Fruit fly (Drosophila melanogaster) whole organism, embryonic: ENCODE data around the gene Dph3.

Experiments
- CG10979 ChIP-seq: fragments of 200-800 bp; sonication (Bioruptor generic); optimal IDR thresholded peaks from 2 replicates; lab custom pipeline; 2018; ENCODE audit warnings: missing biosample characterization, mild to moderate bottlenecking, missing genetic modification characterization, moderate library complexity
- CG11093 ChIP-seq: fragments of 200-800 bp; sonication (Bioruptor generic); IDR thresholded peaks from 3 replicates; pipeline ENCODE4 v1.3.6; 2022; ENCODE audit warnings: missing biosample characterization, missing genetic modification characterization
- CG12104 ChIP-seq: fragments of 200-800 bp; sonication (Bioruptor generic); optimal IDR thresholded peaks from 3 replicates; lab custom pipeline; 2016; ENCODE audit warnings: missing biosample characterization, missing genetic modification characterization
- CG1233 ChIP-seq: fragments of 200-800 bp; sonication (Bioruptor generic); optimal IDR thresholded peaks from 4 replicates; lab custom pipeline; 2018; ENCODE audit warnings: missing biosample characterization, mild to moderate bottlenecking, missing genetic modification characterization
- CG12769 ChIP-seq: fragments of 200-800 bp; sonication (Bioruptor generic); optimal IDR thresholded peaks from 2 replicates; lab custom pipeline; 2019; ENCODE audit warnings: missing biosample characterization, mild to moderate bottlenecking, missing genetic modification characterization, moderate library complexity
- CG13624 ChIP-seq: fragments of 200-800 bp; sonication (Bioruptor generic); optimal IDR thresholded peaks from 2 replicates; lab custom pipeline; 2016; ENCODE audit warnings: missing biosample characterization, missing genetic modification characterization
- CG15514 ChIP-seq: fragments of 200-800 bp; sonication (Bioruptor generic); optimal IDR thresholded peaks from 3 replicates; lab custom pipeline; 2017; ENCODE audit warnings: missing biosample characterization, missing genetic modification characterization, mild to moderate bottlenecking, moderate library complexity, missing genetic modification reagents
- CG17359 ChIP-seq: fragments of 200-800 bp; sonication (Bioruptor generic); optimal IDR thresholded peaks from 3 replicates; lab custom pipeline; 2018; ENCODE audit warnings: missing biosample characterization, mild to moderate bottlenecking, missing genetic modification characterization, moderate library complexity
- CG2712 ChIP-seq: fragments of 200-800 bp; optimal IDR thresholded peaks from 3 replicates; lab custom pipeline; 2019; ENCODE audit warnings: missing biosample characterization, mild to moderate bottlenecking, missing genetic modification characterization, moderate library complexity
- CG30403 ChIP-seq: fragments of 200-800 bp; sonication (Bioruptor generic); optimal IDR thresholded peaks from 3 replicates; lab custom pipeline; 2016; ENCODE audit warnings: missing biosample characterization, missing genetic modification characterization
- CG32532 ChIP-seq: fragments of 200-800 bp; sonication (Bioruptor generic); IDR thresholded peaks from 2 replicates; pipeline ENCODE4 v1.3.6; 2022; ENCODE audit warnings: missing biosample characterization, missing genetic modification characterization
- CG4820 ChIP-seq: fragments of 200-800 bp; sonication (Bioruptor generic); optimal IDR thresholded peaks from 3 replicates; lab custom pipeline; 2016; ENCODE audit warnings: missing biosample characterization, missing genetic modification characterization
- CG5180 ChIP-seq: fragments of 200-800 bp; sonication (Bioruptor generic); optimal IDR thresholded peaks from 3 replicates; lab custom pipeline; 2017; ENCODE audit warnings: missing biosample characterization, missing genetic modification characterization, mild to moderate bottlenecking, moderate library complexity, missing genetic modification reagents
- CG6813 ChIP-seq: fragments of 200-800 bp; sonication (Bioruptor generic); optimal IDR thresholded peaks from 2 replicates; lab custom pipeline; 2017; ENCODE audit warnings: missing biosample characterization, missing genetic modification characterization, mild to moderate bottlenecking, moderate library complexity, missing genetic modification reagents
- CG7556 ChIP-seq: fragments of 200-800 bp; sonication (Bioruptor generic); optimal IDR thresholded peaks from 2 replicates; lab custom pipeline; 2017; ENCODE audit warnings: missing biosample characterization, mild to moderate bottlenecking, missing genetic modification characterization
- CG7839 ChIP-seq: fragments of 200-800 bp; sonication (Bioruptor generic); optimal IDR thresholded peaks from 3 replicates; lab custom pipeline; 2018; ENCODE audit warnings: missing biosample characterization, mild to moderate bottlenecking, missing genetic modification characterization, moderate library complexity
- CG7987 ChIP-seq: fragments of 200-800 bp; sonication (Bioruptor generic); optimal IDR thresholded peaks from 2 replicates; lab custom pipeline; 2018; ENCODE audit warnings: missing biosample characterization, mild to moderate bottlenecking, missing genetic modification characterization, moderate library complexity
- CG8765 ChIP-seq: fragments of 200-800 bp; sonication (Bioruptor generic); IDR thresholded peaks from 2 replicates; pipeline ENCODE4 v1.3.6; 2022; ENCODE audit warnings: missing biosample characterization, missing genetic modification characterization
- CG8944 ChIP-seq: fragments of 200-800 bp; sonication (Bioruptor generic); optimal IDR thresholded peaks from 3 replicates; lab custom pipeline; 2016; ENCODE audit warnings: missing biosample characterization, missing genetic modification characterization
- Dek ChIP-seq: fragments of 200-800 bp; sonication (Bioruptor generic); optimal IDR thresholded peaks from 3 replicates; lab custom pipeline; 2019; ENCODE audit warnings: missing biosample characterization, mild to moderate bottlenecking, missing genetic modification characterization, moderate library complexity
- Dll ChIP-seq: fragments of 200-800 bp; sonication (Bioruptor generic); IDR thresholded peaks from 4 replicates; pipeline ENCODE4 v1.3.6; 2022; ENCODE audit warnings: missing biosample characterization, missing genetic modification characterization; ENCODE audit not compliant: partially characterized antibody
- Doc3 ChIP-seq: fragments of 200-800 bp; sonication (Bioruptor generic); IDR thresholded peaks from 3 replicates; pipeline ENCODE4 v1.3.6; 2022; ENCODE audit warnings: missing biosample characterization, missing genetic modification characterization; ENCODE audit not compliant: partially characterized antibody
- Ets97D ChIP-seq: fragments of 200-800 bp; sonication (Bioruptor generic); optimal IDR thresholded peaks from 3 replicates; lab custom pipeline; 2016; ENCODE audit warnings: missing biosample characterization, missing genetic modification characterization
- Hr78 ChIP-seq, 2 experiments: fragments of 200-800 bp in 1 of 2; fragments of >200 bp in 1 of 2; sonication (Bioruptor generic) in 1 of 2; optimal IDR thresholded peaks; 2 replicates each; lab custom pipeline; 2017 to 2019; ENCODE audit warnings: missing biosample characterization in 2 of 2, missing genetic modification characterization in 2 of 2, mild to moderate bottlenecking in 1 of 2, moderate library complexity in 1 of 2
- Lhr ChIP-seq: fragments of 200-800 bp; sonication (Bioruptor generic); optimal IDR thresholded peaks from 3 replicates; lab custom pipeline; 2017; ENCODE audit warnings: mild to moderate bottlenecking, missing biosample characterization, missing genetic modification reagents, missing genetic modification characterization
- MESR4 ChIP-seq: fragments of 200-800 bp; sonication (Bioruptor generic); optimal IDR thresholded peaks from 2 replicates; lab custom pipeline; 2018; ENCODE audit warnings: missing biosample characterization, mild to moderate bottlenecking, missing genetic modification characterization, moderate library complexity
- Med ChIP-seq: fragments of 200-800 bp; sonication (Bioruptor generic); peaks from one replicate; lab custom pipeline; 2016; ENCODE audit warnings: missing biosample characterization, missing genetic modification characterization, mild to moderate bottlenecking, inconsistent platforms, moderate library complexity
- Meics ChIP-seq: fragments of 200-800 bp; sonication (Bioruptor generic); optimal IDR thresholded peaks from 2 replicates; lab custom pipeline; 2017; ENCODE audit warnings: missing biosample characterization, mild to moderate bottlenecking, missing genetic modification characterization
- Ptx1 ChIP-seq: fragments of 200-800 bp; sonication (Bioruptor generic); IDR thresholded peaks from 2 replicates; pipeline ENCODE4 v1.3.6; 2022; ENCODE audit warnings: missing biosample characterization, missing genetic modification characterization
- Side ChIP-seq: fragments of 200-800 bp; sonication (Bioruptor generic); optimal IDR thresholded peaks from 2 replicates; lab custom pipeline; 2016; ENCODE audit warnings: missing biosample characterization, missing genetic modification characterization
- Xrp1 ChIP-seq: fragments of 200-800 bp; sonication (Bioruptor generic); IDR thresholded peaks from 2 replicates; pipeline ENCODE4 v1.3.6; 2022; ENCODE audit warnings: missing biosample characterization, missing genetic modification characterization
- al ChIP-seq: fragments of 200-800 bp; sonication (Bioruptor generic); IDR thresholded peaks from 2 replicates; pipeline ENCODE4 v1.3.6; 2022; ENCODE audit warnings: missing biosample characterization, missing genetic modification characterization
- chn ChIP-seq: fragments of 200-800 bp; sonication (Bioruptor generic); optimal IDR thresholded peaks from 2 replicates; lab custom pipeline; 2016; ENCODE audit warnings: missing biosample characterization, missing genetic modification characterization
- crp ChIP-seq, 2 experiments: fragments of 200-800 bp; sonication (Bioruptor generic); optimal IDR thresholded peaks; 2 replicates in 1 of 2; 3 replicates in 1 of 2; lab custom pipeline; 2017; ENCODE audit warnings: missing biosample characterization in 2 of 2, missing genetic modification characterization in 2 of 2, mild to moderate bottlenecking in 1 of 2, moderate library complexity in 1 of 2
- cwo ChIP-seq: fragments of 200-800 bp; sonication (Bioruptor generic); optimal IDR thresholded peaks from 3 replicates; lab custom pipeline; 2017; ENCODE audit warnings: missing biosample characterization, missing genetic modification characterization, mild to moderate bottlenecking, moderate library complexity, missing genetic modification reagents
- dimm ChIP-seq: fragments of 200-800 bp; sonication (Bioruptor generic); IDR thresholded peaks from 2 replicates; pipeline ENCODE4 v1.3.6; 2022; ENCODE audit warnings: missing biosample characterization, missing genetic modification characterization
- exex ChIP-seq: fragments of 200-800 bp; sonication (Bioruptor generic); optimal IDR thresholded peaks from 4 replicates; lab custom pipeline; 2018; ENCODE audit warnings: missing biosample characterization, mild to moderate bottlenecking, missing genetic modification characterization, moderate library complexity
- grau ChIP-seq: fragments of 200-800 bp; optimal IDR thresholded peaks from 3 replicates; lab custom pipeline; 2019; ENCODE audit warnings: missing biosample characterization, mild to moderate bottlenecking, missing genetic modification characterization, moderate library complexity
- grn ChIP-seq: fragments of 200-800 bp; sonication (Bioruptor generic); optimal IDR thresholded peaks from 3 replicates; lab custom pipeline; 2017; ENCODE audit warnings: missing biosample characterization, missing genetic modification characterization
- lab ChIP-seq: fragments of 200-800 bp; sonication (Bioruptor generic); optimal IDR thresholded peaks from 3 replicates; lab custom pipeline; 2017; ENCODE audit warnings: missing biosample characterization, missing genetic modification characterization, mild to moderate bottlenecking, moderate library complexity, missing genetic modification reagents
- nmo ChIP-seq: fragments of 200-800 bp; sonication (Bioruptor generic); optimal IDR thresholded peaks from 2 replicates; lab custom pipeline; 2018; ENCODE audit warnings: missing biosample characterization, mild to moderate bottlenecking, missing genetic modification characterization, moderate library complexity
- prd ChIP-seq, 3 experiments: fragments of >200 bp in 2 of 3; fragments of 200-800 bp in 1 of 3; sonication (Bioruptor generic) in 1 of 3; optimal IDR thresholded peaks in 2 of 3; IDR thresholded peaks in 1 of 3; 2 replicates in 2 of 3; 3 replicates in 1 of 3; pipeline versions ENCODE4 v1.3.6 to Lab custom; 2017 to 2022; ENCODE audit warnings: missing biosample characterization in 1 of 3, missing genetic modification characterization in 1 of 3
- rib ChIP-seq: fragments of 200-800 bp; sonication (Bioruptor generic); IDR thresholded peaks from 2 replicates; pipeline ENCODE4 v1.3.6; 2022; ENCODE audit warnings: missing biosample characterization, missing genetic modification characterization
- schlank ChIP-seq: fragments of 200-800 bp; sonication (Bioruptor generic); optimal IDR thresholded peaks from 2 replicates; lab custom pipeline; 2018; ENCODE audit warnings: missing biosample characterization, mild to moderate bottlenecking, missing genetic modification characterization
- sens ChIP-seq: fragments of 200-800 bp; sonication (Bioruptor generic); peaks from one replicate; lab custom pipeline; 2016; ENCODE audit warnings: missing biosample characterization, missing genetic modification characterization
- slbo ChIP-seq: fragments of 200-800 bp; sonication (Bioruptor generic); IDR thresholded peaks from 2 replicates; pipeline ENCODE4 v1.3.6; 2022; ENCODE audit warnings: missing biosample characterization, missing genetic modification characterization
- trem ChIP-seq: fragments of 200-800 bp; optimal IDR thresholded peaks from 3 replicates; lab custom pipeline; 2019; ENCODE audit warnings: missing biosample characterization, mild to moderate bottlenecking, missing genetic modification characterization, moderate library complexity

Dph3 gene

DNA sequence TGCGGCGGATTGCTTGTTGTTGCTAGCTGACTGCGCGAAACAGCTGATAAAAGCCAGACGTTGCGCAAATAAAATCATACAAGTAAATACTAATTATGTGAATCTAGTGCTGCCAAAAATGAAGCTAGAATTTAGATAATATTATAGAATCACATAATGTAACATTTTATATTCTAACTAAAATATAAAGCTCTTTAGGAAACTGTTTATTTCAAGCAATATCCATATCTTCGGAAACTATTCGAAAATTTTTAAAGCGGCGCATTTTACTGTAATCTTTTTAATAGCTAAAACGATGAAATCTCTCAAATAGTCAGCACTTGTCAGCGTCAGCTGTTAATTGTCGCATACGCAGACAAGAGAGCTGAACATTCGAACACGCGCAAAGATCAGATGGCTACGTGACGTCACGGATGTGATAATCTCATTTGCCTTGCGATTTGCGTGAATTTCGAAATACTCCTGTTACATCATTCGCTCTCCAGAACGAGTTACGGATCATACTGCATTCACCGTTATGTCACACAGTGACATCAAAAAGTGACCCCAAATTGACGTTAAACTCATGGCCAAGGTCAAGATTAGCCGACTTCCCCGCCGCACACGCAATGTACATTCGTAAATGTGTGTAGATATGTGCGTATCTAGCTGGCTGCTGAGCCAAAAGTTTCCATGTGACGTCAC, 11.5 kb downstream of the Dph3 start (continued):
- TF ChIP-seq cwo, result peak; percentile 55
- 0 out of 2 replicates have a peak, but pooled peaks have one; percentile 20 for TF ChIP-seq al (GFP tag; lab: Robert Waterston, UW)
- 0 out of 3 replicates have a peak, but pooled peaks have one; percentile 17 for TF ChIP-seq Doc3 (GFP tag; lab: Robert Waterston, UW)
- TF ChIP-seq MESR4 (GFP tag; lab: Kevin White, UChicago), result peak; percentile 4
- no peak for TF ChIP-seq CG11093 (GFP tag; lab: Robert Waterston, UW)
- TF ChIP-seq lab (GFP tag; lab: Kevin White, UChicago), result peak; percentile 77
- peak; percentile 63 for TF ChIP-seq CG2712
- TF ChIP-seq schlank, result no peak
- TF ChIP-seq Hr78 (GFP tag; optimal IDR thresholded peaks at IDR 0.05; lab: Kevin White, UChicago), result peak in 1 of 2 experiments; percentile 63
- peak; percentile 84 for TF ChIP-seq Med (GFP tag; lab: Kevin White, UChicago)
- TF ChIP-seq CG10979 (tag; lab: Kevin White, UChicago), result peak; percentile 49
- TF ChIP-seq Ptx1, result peak; percentile 38; the same call in 1 of the 2 replicates
- peak; percentile 23 for TF ChIP-seq CG7987 (GFP tag; lab: Kevin White, UChicago)
- peak; percentile 61 for TF ChIP-seq CG7839
- TF ChIP-seq Xrp1, result peak; percentile 64; the same call in 1 of the 2 replicates
- peak in 1 of 2 experiments; percentile 69 for TF ChIP-seq crp (GFP tag; optimal IDR thresholded peaks at IDR 0.05; lab: Kevin White, UChicago)
- no peak for TF ChIP-seq dimm (GFP tag; lab: Robert Waterston, UW)
- TF ChIP-seq CG8944, result no peak
- peak; percentile 88 for TF ChIP-seq sens (GFP tag; lab: Kevin White, UChicago)
- TF ChIP-seq slbo, result 0 out of 2 replicates have a peak, but pooled peaks have one; percentile 5
- TF ChIP-seq CG8765 (GFP tag; lab: Robert Waterston, UW), result no peak
- TF ChIP-seq chn (GFP tag; lab: Kevin White, UChicago), result no peak
- TF ChIP-seq CG15514, result peak; percentile 55
- TF ChIP-seq trem, result peak; percentile 50
- TF ChIP-seq CG6813 (GFP tag; lab: Kevin White, UChicago), result peak; percentile 53
- TF ChIP-seq CG12769 (tag; lab: Kevin White, UChicago), result peak; percentile 72
- TF ChIP-seq CG13624 (GFP tag; lab: Kevin White, UChicago), result peak; percentile 51
- peak; percentile 57 for TF ChIP-seq CG17359 (tag; lab: Kevin White, UChicago)
- TF ChIP-seq nmo (GFP tag; lab: Kevin White, UChicago), result peak; percentile 48
- TF ChIP-seq Meics, result peak; percentile 64
- peak; percentile 13 for TF ChIP-seq Side
- TF ChIP-seq CG1233, result peak; percentile 49
- no peak for TF ChIP-seq prd (optimal IDR thresholded peaks at IDR 0.05; lab: Kevin White, UChicago)
- peak; percentile 48; the same call in 1 of the 3 replicates for TF ChIP-seq prd (GFP tag; IDR thresholded peaks at IDR 0.05; lab: Robert Waterston, UW)
- TF ChIP-seq grau, result peak; percentile 22
- TF ChIP-seq CG32532 (GFP tag; lab: Robert Waterston, UW), result peak; percentile 44; the same call in 1 of the 2 replicates
- TF ChIP-seq grn (GFP tag; lab: Kevin White, UChicago), result peak; percentile 5
- no peak for TF ChIP-seq rib (GFP tag; lab: Robert Waterston, UW)
- peak; percentile 91 for TF ChIP-seq exex
- TF ChIP-seq CG5180, result peak; percentile 29
- peak; percentile 36 for TF ChIP-seq Dek (tag; lab: Kevin White, UChicago)
- TF ChIP-seq CG30403 (GFP tag; lab: Kevin White, UChicago), result peak; percentile 41
- TF ChIP-seq CG7556 (GFP tag; lab: Kevin White, UChicago), result peak; percentile 47
- TF ChIP-seq Lhr (GFP tag; lab: Kevin White, UChicago), result no peak
- peak; percentile 1 for TF ChIP-seq Ets97D (GFP tag; lab: Kevin White, UChicago)
- TF ChIP-seq Dll (GFP tag; lab: Robert Waterston, UW), result peak; percentile 16; the same call in 1 of the 4 replicates
- peak; percentile 20 for TF ChIP-seq CG4820
- TF ChIP-seq CG12104 (GFP tag; lab: Kevin White, UChicago), result peak; percentile 21
